Worm (Caenorhabditis elegans): ENCODE results near the gene bca-1.

- TF ChIP-seq him-1 (tag; optimal IDR thresholded peaks at IDR 0.05) (no peak), W03F9.2 (tag; optimal IDR thresholded peaks at IDR 0.05) (no peak), dao-5 (tag; optimal IDR thresholded peaks at IDR 0.05) (no peak)
Measured at ce11 chrX:6157411-6157916, 47.1 kb downstream of the bca-1 start.
